Worm (Caenorhabditis elegans): ENCODE measurements around the gene F46C5.2.

- no peak for TF ChIP-seq ztf-4 (tag; optimal IDR thresholded peaks at IDR 0.05)
- TF ChIP-seq nhr-10 (tag; optimal IDR thresholded peaks at IDR 0.05), result no peak
- no peak for TF ChIP-seq aly-2 (tag; optimal IDR thresholded peaks at IDR 0.05)
- TF ChIP-seq nhr-77 (tag; optimal IDR thresholded peaks at IDR 0.05), result no peak
Observed at ce11 chrII:8878528-8878927, 49.4 kb upstream of the F46C5.2 start.

Measured in whole organism, L2 larva.